Worm (Caenorhabditis elegans) whole organism, L4/young adult: ENCODE measurements around the gene dex-1.

ENCODE experiments used
- W03F9.2 ChIP-seq: fragments of 150-350 bp; optimal IDR thresholded peaks from 2 replicates; lab custom pipeline; 2014; ENCODE audit warnings: missing biosample characterization, missing genetic modification characterization
- dao-5 ChIP-seq: sonication (generic microtip); optimal IDR thresholded peaks from 2 replicates; lab custom pipeline; 2016; ENCODE audit warnings: missing genotype, missing genetic modification characterization, moderate library complexity, missing compliant biosample characterization
- him-1 ChIP-seq: sonication (generic microtip); optimal IDR thresholded peaks from 2 replicates; lab custom pipeline; 2016; ENCODE audit warnings: missing genotype, missing genetic modification reagents, missing genetic modification characterization, missing compliant biosample characterization

DNA sequence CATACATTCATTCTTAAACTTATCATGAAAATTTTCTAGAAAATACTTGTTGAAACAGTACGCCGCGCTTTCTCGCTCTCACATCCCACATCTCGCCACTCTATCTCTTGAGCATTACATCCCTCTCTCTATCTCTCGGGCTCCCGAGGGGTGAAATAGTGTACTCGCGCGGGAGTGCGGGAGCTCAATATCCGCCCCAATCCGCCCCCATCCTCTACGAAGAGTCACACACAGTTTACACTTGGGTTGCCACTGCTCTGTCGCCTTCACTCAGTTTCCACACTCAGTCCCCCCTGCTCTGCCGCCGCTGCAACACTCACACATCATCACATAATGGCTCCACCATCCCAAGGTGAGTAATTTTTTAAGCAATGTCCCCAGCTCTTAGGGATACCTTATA lies 38.9 kb downstream of the dex-1 start, which contains the start of gene mlc-3:
- no peak for TF ChIP-seq dao-5 (tag; lab: Kevin White, UChicago)
- TF ChIP-seq him-1 (tag; lab: Kevin White, UChicago): no peak
- TF ChIP-seq W03F9.2 (tag; lab: Kevin White, UChicago): no peak
